Worm (Caenorhabditis elegans) whole organism, mixed stage, embryonic: ENCODE results near the gene F55G1.7.

ENCODE experiments used
- elt-3 ChIP-seq: fragments of 150-350 bp; optimal IDR thresholded peaks from 2 replicates; lab custom pipeline; 2014; ENCODE audit warnings: missing biosample characterization, missing genetic modification characterization
- flh-1 ChIP-seq: fragments of 200-800 bp; sonication (Bioruptor generic); optimal IDR thresholded peaks from 2 replicates; lab custom pipeline; 2018; ENCODE audit warnings: mild to moderate bottlenecking, missing genetic modification characterization, moderate library complexity, missing compliant biosample characterization
- mls-2 ChIP-seq: sonication (generic microtip); optimal IDR thresholded peaks from 2 replicates; lab custom pipeline; 2016; ENCODE audit warnings: mild to moderate bottlenecking, missing genetic modification characterization, moderate library complexity, missing compliant biosample characterization

ce11 chrIV:7445995-7446394 lies 23.6 kb downstream of the F55G1.7 start, which contains the start of gene B0496.1:
- no peak for TF ChIP-seq mls-2
- no peak for TF ChIP-seq elt-3
- no peak for TF ChIP-seq flh-1
